Worm (Caenorhabditis elegans): ENCODE data around the gene hgap-2.

DNA sequence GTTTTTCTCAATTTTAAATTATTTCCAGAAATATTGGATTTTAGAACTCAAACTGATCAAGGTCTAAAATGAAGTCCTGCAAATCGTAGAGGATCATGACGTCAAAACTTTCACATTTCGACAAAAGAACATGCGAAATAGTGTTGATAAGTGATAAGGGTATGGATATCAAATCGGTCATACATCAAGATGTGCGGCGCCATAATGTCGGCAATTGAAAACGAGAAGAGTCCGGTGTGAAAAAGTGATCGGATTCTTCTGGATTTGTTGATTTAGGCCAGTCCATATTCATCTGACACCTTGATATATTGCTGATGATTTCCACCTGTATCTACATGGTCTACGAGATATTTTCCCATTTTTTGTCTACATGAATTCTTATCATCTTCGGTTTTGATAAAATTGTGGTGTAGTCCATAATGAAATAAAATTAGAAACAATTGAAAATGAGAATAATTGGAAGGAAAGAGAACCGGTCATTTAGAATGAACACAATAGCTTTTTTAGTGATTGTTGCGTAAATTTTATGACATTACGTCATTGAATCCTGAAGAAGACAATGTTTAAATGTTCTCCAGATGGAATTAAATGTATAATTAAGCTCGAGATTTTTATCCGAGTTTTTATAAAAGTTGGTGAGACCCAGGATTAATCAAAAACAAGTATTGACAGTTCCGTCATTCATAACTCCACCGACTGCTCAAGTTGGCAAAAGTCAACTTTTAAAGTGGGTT, 46.4 kb upstream of the hgap-2 start:
- TF ChIP-seq alr-1 (tag; optimal IDR thresholded peaks at IDR 0.05; ENCODE audit: borderline replicate concordance) (no peak), Y116A8C.19 (tag; optimal IDR thresholded peaks at IDR 0.05; ENCODE audit: borderline replicate concordance) (no peak), ceh-90 (tag; optimal IDR thresholded peaks at IDR 0.05) (no peak), ces-1 (GFP tag; optimal IDR thresholded peaks at IDR 0.05) (no peak), unc-86 (tag; optimal IDR thresholded peaks at IDR 0.05) (no peak), lin-39 (tag; optimal IDR thresholded peaks at IDR 0.05) (no peak), unc-98 (GFP tag; IDR thresholded peaks at IDR 0.05) (no peak), C04F5.9 (tag; optimal IDR thresholded peaks at IDR 0.05) (no peak), fos-1 (tag; optimal IDR thresholded peaks at IDR 0.05) (no peak), pqm-1 (tag; optimal IDR thresholded peaks at IDR 0.05) (no peak)
